Worm (Caenorhabditis elegans) whole organism, L2 larva: ENCODE results near the gene rpl-21.

ENCODE experiments used
- F13H6.1 ChIP-seq: sonication (generic microtip); optimal IDR thresholded peaks from 2 replicates; lab custom pipeline; 2016; ENCODE audit warnings: missing genetic modification characterization, missing compliant biosample characterization
- R02D3.7 ChIP-seq: fragments of 150-350 bp; optimal IDR thresholded peaks from 2 replicates; lab custom pipeline; 2014; ENCODE audit warnings: missing biosample characterization, missing genetic modification characterization
- Y55F3AM.14 ChIP-seq: fragments of 200-800 bp; sonication (Bioruptor generic); optimal IDR thresholded peaks from 2 replicates; lab custom pipeline; 2018; ENCODE audit warnings: mild to moderate bottlenecking, missing genetic modification characterization, missing compliant biosample characterization
- aly-2 ChIP-seq: fragments of 150-350 bp; optimal IDR thresholded peaks from 2 replicates; lab custom pipeline; 2014; ENCODE audit warnings: missing biosample characterization, missing genetic modification characterization
- ama-1 ChIP-seq: fragments of 150-350 bp; optimal IDR thresholded peaks from 2 replicates; lab custom pipeline; 2018; ENCODE audit warnings: inconsistent platforms
- ceh-16 ChIP-seq: fragments of 150-350 bp; optimal IDR thresholded peaks from 2 replicates; lab custom pipeline; 2014; ENCODE audit warnings: missing biosample characterization, missing genetic modification characterization
- ceh-82 ChIP-seq: fragments of 150-350 bp; optimal IDR thresholded peaks from 2 replicates; lab custom pipeline; 2014; ENCODE audit warnings: missing biosample characterization, missing genetic modification characterization
- crh-2 ChIP-seq: sonication (generic microtip); optimal IDR thresholded peaks from 2 replicates; lab custom pipeline; 2017; ENCODE audit warnings: missing biosample characterization, missing genetic modification characterization
- egl-27 ChIP-seq: sonication (generic microtip); optimal IDR thresholded peaks from 3 replicates; lab custom pipeline; 2017; ENCODE audit warnings: missing biosample characterization, missing genetic modification reagents, missing genetic modification characterization
- elt-1 ChIP-seq: fragments of 150-350 bp; optimal IDR thresholded peaks from 2 replicates; lab custom pipeline; 2014; ENCODE audit warnings: missing biosample characterization, missing genetic modification characterization
- lin-39 ChIP-seq: fragments of 150-350 bp; optimal IDR thresholded peaks from 2 replicates; lab custom pipeline; 2014; ENCODE audit warnings: missing biosample characterization, missing genetic modification reagents, missing genetic modification characterization
- lsy-2 ChIP-seq, 2 experiments: fragments of 150-350 bp in 1 of 2; sonication (generic microtip) in 1 of 2; optimal IDR thresholded peaks; 2 replicates each; lab custom pipeline; 2014 to 2017; ENCODE audit warnings: missing biosample characterization in 2 of 2, missing genetic modification characterization in 2 of 2
- nhr-11 ChIP-seq: fragments of 150-350 bp; optimal IDR thresholded peaks from 2 replicates; lab custom pipeline; 2014; ENCODE audit warnings: missing biosample characterization, missing genetic modification characterization
- nhr-129 ChIP-seq: fragments of 150-350 bp; optimal IDR thresholded peaks from 2 replicates; lab custom pipeline; 2014; ENCODE audit warnings: missing biosample characterization, missing genetic modification characterization
- nhr-21 ChIP-seq: fragments of 150-350 bp; optimal IDR thresholded peaks from 2 replicates; lab custom pipeline; 2014; ENCODE audit warnings: missing biosample characterization, missing genetic modification characterization
- nhr-23 ChIP-seq: fragments of 150-350 bp; optimal IDR thresholded peaks from 2 replicates; lab custom pipeline; 2014; ENCODE audit warnings: missing biosample characterization, missing genetic modification reagents, missing genetic modification characterization
- nhr-237 ChIP-seq: fragments of 150-350 bp; optimal IDR thresholded peaks from 2 replicates; lab custom pipeline; 2014; ENCODE audit warnings: missing biosample characterization, missing genetic modification characterization
- nhr-25 ChIP-seq: fragments of 150-350 bp; sonication (generic microtip); optimal IDR thresholded peaks from 3 replicates; lab custom pipeline; 2014; ENCODE audit warnings: missing biosample characterization, missing genetic modification characterization
- nhr-6 ChIP-seq: fragments of 150-350 bp; optimal IDR thresholded peaks from 2 replicates; lab custom pipeline; 2014; ENCODE audit warnings: missing biosample characterization, missing genetic modification characterization
- peb-1 ChIP-seq: fragments of 150-350 bp; optimal IDR thresholded peaks from 2 replicates; lab custom pipeline; 2014; ENCODE audit warnings: missing biosample characterization, missing genetic modification characterization
- skn-1 ChIP-seq: sonication (generic microtip); optimal IDR thresholded peaks from 2 replicates; lab custom pipeline; 2017; ENCODE audit warnings: missing biosample characterization, missing genetic modification characterization
- sma-3 ChIP-seq: sonication (generic microtip); optimal IDR thresholded peaks from 2 replicates; lab custom pipeline; 2016; ENCODE audit warnings: missing genetic modification reagents, missing genetic modification characterization, missing compliant biosample characterization
- unc-39 ChIP-seq: fragments of 150-350 bp; optimal IDR thresholded peaks from 2 replicates; lab custom pipeline; 2014; ENCODE audit warnings: missing biosample characterization, missing genetic modification characterization
- ztf-11 ChIP-seq: sonication (generic microtip); optimal IDR thresholded peaks from 2 replicates; lab custom pipeline; 2017; ENCODE audit warnings: missing biosample characterization, missing genetic modification characterization

Gene rpl-21

DNA sequence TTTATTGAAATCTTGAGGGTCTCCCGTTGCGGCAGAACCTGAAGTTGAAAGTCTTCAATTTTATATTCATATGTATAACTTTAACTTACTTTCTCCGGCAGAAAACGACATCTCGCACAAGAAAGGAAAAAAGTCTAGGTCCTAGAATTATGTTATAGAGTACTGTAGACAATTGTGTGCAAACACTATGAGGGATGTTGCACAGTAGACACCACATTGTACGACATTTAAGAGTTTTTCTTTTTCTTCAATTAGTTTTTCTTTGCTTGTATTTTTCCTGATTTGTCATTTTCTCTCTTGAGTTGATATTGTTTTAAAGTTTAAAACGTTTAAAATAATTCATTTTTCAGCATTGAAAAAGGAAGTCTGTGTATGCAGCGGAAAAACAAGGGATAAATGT is 44.7 kb downstream of the rpl-21 start, which contains the start of the genes K06H7.7 and grp-1 (continued):
- no peak for TF ChIP-seq R02D3.7 (tag; lab: Kevin White, UChicago)
- peak; percentile 37 for TF ChIP-seq sma-3 (GFP tag; lab: Kevin White, UChicago)
- no peak for TF ChIP-seq nhr-237 (tag; lab: Kevin White, UChicago)
- TF ChIP-seq skn-1 = no peak
- no peak for TF ChIP-seq Y55F3AM.14 (GFP tag; lab: Kevin White, UChicago)
- TF ChIP-seq ceh-82 = no peak
- TF ChIP-seq elt-1 = no peak

DNA sequence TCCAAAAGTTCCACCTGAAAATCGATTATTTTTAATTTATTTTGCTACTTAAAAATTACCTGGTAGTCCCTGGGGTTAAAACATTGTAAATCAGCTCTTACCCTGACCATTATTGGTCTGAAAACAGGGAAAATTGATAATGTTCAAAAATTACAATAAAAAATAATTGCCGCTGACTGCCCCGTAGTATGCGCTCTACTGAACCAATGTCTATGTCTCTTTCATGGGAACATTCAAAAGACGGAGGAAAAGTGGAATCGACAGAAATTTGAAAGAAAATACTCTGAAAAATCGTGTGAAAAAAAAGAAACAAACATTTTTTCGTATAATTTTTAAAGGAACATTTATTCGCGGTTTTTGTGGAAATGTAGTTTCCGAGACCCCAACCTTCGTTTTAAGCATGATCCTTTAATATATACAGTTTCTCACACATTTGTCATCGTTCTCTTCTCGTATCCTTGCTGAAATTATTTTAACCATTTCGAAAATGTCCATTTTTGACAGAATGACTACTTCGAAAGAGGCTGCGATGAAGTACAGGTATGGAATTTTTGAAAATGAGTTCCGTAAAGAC is 49.8 kb downstream of the rpl-21 start, which contains the start of the genes dcr-1 and apc-2:
TSS of gene dcr-1 (minus strand) at position 117 of the 574 bp plus-strand sequence.
TSS of gene apc-2 (plus strand) at position 465 of the 574 bp plus-strand sequence.
- TF ChIP-seq lin-39 = no peak
- no peak for TF ChIP-seq ceh-82
- no peak for TF ChIP-seq unc-39
- TF ChIP-seq lsy-2 (tag; optimal IDR thresholded peaks at IDR 0.05; lab: Kevin White, UChicago) = no peak
- no peak for TF ChIP-seq nhr-21 (tag; lab: Kevin White, UChicago)
- TF ChIP-seq peb-1 = no peak
- no peak for TF ChIP-seq egl-27 (tag; lab: Kevin White, UChicago)
- TF ChIP-seq ama-1 (lab: Kevin White, UChicago) = no peak
- TF ChIP-seq nhr-23 = no peak
- TF ChIP-seq ztf-11 (tag; lab: Kevin White, UChicago) = no peak
- no peak for TF ChIP-seq aly-2 (tag; lab: Kevin White, UChicago)
- no peak for TF ChIP-seq nhr-6
- TF ChIP-seq crh-2 = no peak
- TF ChIP-seq ceh-16 (tag; lab: Kevin White, UChicago) = no peak
- no peak for TF ChIP-seq nhr-11 (tag; lab: Kevin White, UChicago)
- no peak for TF ChIP-seq nhr-25
- TF ChIP-seq F13H6.1 (tag; lab: Kevin White, UChicago) = no peak
- no peak for TF ChIP-seq nhr-129 (tag; lab: Kevin White, UChicago)
- no peak for TF ChIP-seq skn-1
- no peak for TF ChIP-seq elt-1
- TF ChIP-seq, all 48 proteins: peak for 0
